Fruit fly (Drosophila melanogaster): ENCODE measurements around the gene hb.

dm6 chr3R:8704669-8705068 lies 7.0 kb upstream of the hb start:
- TF ChIP-seq h (optimal IDR thresholded peaks at IDR 0.05) (no peak), psq (optimal IDR thresholded peaks at IDR 0.05) (no peak), Myc (optimal IDR thresholded peaks at IDR 0.05) (no peak), Sin3A (optimal IDR thresholded peaks at IDR 0.05) (no peak)

Measured in Kc167 (cell line).